Fruit fly (Drosophila melanogaster): ENCODE data around the gene Cpr30B.

The Cpr30B gene

dm6 chr2L:9542578-9542977 lies at the start of gene Cpr30B:
TSS of gene Cpr30B (plus strand) at chr2L:9542878.
- TF ChIP-seq Myc (optimal IDR thresholded peaks at IDR 0.05) = no peak
- no peak for TF ChIP-seq insv (optimal IDR thresholded peaks at IDR 0.05)

dm6 chr2L:9493375-9494263 lies 49.1 kb upstream of the Cpr30B start:
- TF ChIP-seq insv (optimal IDR thresholded peaks at IDR 0.05) = no peak
- TF ChIP-seq ttk (optimal IDR thresholded peaks at IDR 0.05) = no peak
- no peak for TF ChIP-seq h (optimal IDR thresholded peaks at IDR 0.05)
- TF ChIP-seq psq (optimal IDR thresholded peaks at IDR 0.05) = no peak
- TF ChIP-seq Myc (optimal IDR thresholded peaks at IDR 0.05) = no peak

- TF ChIP-seq Myc (optimal IDR thresholded peaks at IDR 0.05) (no peak), ttk (optimal IDR thresholded peaks at IDR 0.05) (no peak), Sin3A (optimal IDR thresholded peaks at IDR 0.05) (no peak), psq (optimal IDR thresholded peaks at IDR 0.05) (no peak), insv (optimal IDR thresholded peaks at IDR 0.05) (no peak), h (optimal IDR thresholded peaks at IDR 0.05) (no peak)
Measured at dm6 chr2L:9494663-9495417, 47.8 kb upstream of the Cpr30B start, which contains the start of gene Gdi. TSS of gene Gdi (minus strand) at chr2L:9494876.

- no peak for TF ChIP-seq psq (optimal IDR thresholded peaks at IDR 0.05)
- no peak for TF ChIP-seq ttk (optimal IDR thresholded peaks at IDR 0.05)
- TF ChIP-seq insv (optimal IDR thresholded peaks at IDR 0.05) = no peak
- TF ChIP-seq Sin3A (optimal IDR thresholded peaks at IDR 0.05) = no peak
- no peak for TF ChIP-seq h (optimal IDR thresholded peaks at IDR 0.05)
- TF ChIP-seq Myc (optimal IDR thresholded peaks at IDR 0.05) = no peak
Measured at dm6 chr2L:9495418-9495779, 47.3 kb upstream of the Cpr30B start, which contains the start of gene CG33298. TSS of gene CG33298 (plus strand) at chr2L:9495474.

dm6 chr2L:9495870-9496269 lies 46.8 kb upstream of the Cpr30B start:
- TF ChIP-seq Myc (optimal IDR thresholded peaks at IDR 0.05) = no peak
- no peak for TF ChIP-seq insv (optimal IDR thresholded peaks at IDR 0.05)
- no peak for TF ChIP-seq psq (optimal IDR thresholded peaks at IDR 0.05)
- no peak for TF ChIP-seq ttk (optimal IDR thresholded peaks at IDR 0.05)
- no peak for TF ChIP-seq Sin3A (optimal IDR thresholded peaks at IDR 0.05)
- no peak for TF ChIP-seq h (optimal IDR thresholded peaks at IDR 0.05)

dm6 chr2L:9496378-9497284 lies 46.0 kb upstream of the Cpr30B start:
- TF ChIP-seq h (optimal IDR thresholded peaks at IDR 0.05) = no peak
- TF ChIP-seq insv (optimal IDR thresholded peaks at IDR 0.05) = no peak
- no peak for TF ChIP-seq psq (optimal IDR thresholded peaks at IDR 0.05)
- no peak for TF ChIP-seq ttk (optimal IDR thresholded peaks at IDR 0.05)
- TF ChIP-seq Myc (optimal IDR thresholded peaks at IDR 0.05) = no peak
- no peak for TF ChIP-seq Sin3A (optimal IDR thresholded peaks at IDR 0.05)

dm6 chr2L:9497285-9497660 lies 45.4 kb upstream of the Cpr30B start:
- TF ChIP-seq Myc (optimal IDR thresholded peaks at IDR 0.05) (no peak), psq (optimal IDR thresholded peaks at IDR 0.05) (no peak), Sin3A (optimal IDR thresholded peaks at IDR 0.05) (no peak), h (optimal IDR thresholded peaks at IDR 0.05) (no peak), insv (optimal IDR thresholded peaks at IDR 0.05) (no peak), ttk (optimal IDR thresholded peaks at IDR 0.05) (no peak)

dm6 chr2L:9498185-9498984 lies 44.3 kb upstream of the Cpr30B start:
- TF ChIP-seq psq (optimal IDR thresholded peaks at IDR 0.05) (no peak), h (optimal IDR thresholded peaks at IDR 0.05) (no peak), insv (optimal IDR thresholded peaks at IDR 0.05) (no peak), Sin3A (optimal IDR thresholded peaks at IDR 0.05) (no peak)

- TF ChIP-seq ttk (optimal IDR thresholded peaks at IDR 0.05) = no peak
- no peak for TF ChIP-seq Sin3A (optimal IDR thresholded peaks at IDR 0.05)
- no peak for TF ChIP-seq h (optimal IDR thresholded peaks at IDR 0.05)
- no peak for TF ChIP-seq Myc (optimal IDR thresholded peaks at IDR 0.05)
- no peak for TF ChIP-seq psq (optimal IDR thresholded peaks at IDR 0.05)
- TF ChIP-seq insv (optimal IDR thresholded peaks at IDR 0.05) = no peak
Measured at dm6 chr2L:9498985-9499249, 43.8 kb upstream of the Cpr30B start.

dm6 chr2L:9500454-9500853 lies 42.2 kb upstream of the Cpr30B start:
- TF ChIP-seq Myc (optimal IDR thresholded peaks at IDR 0.05) = no peak
- no peak for TF ChIP-seq psq (optimal IDR thresholded peaks at IDR 0.05)
- no peak for TF ChIP-seq ttk (optimal IDR thresholded peaks at IDR 0.05)
- TF ChIP-seq h (optimal IDR thresholded peaks at IDR 0.05) = no peak
- TF ChIP-seq insv (optimal IDR thresholded peaks at IDR 0.05) = no peak
- TF ChIP-seq Sin3A (optimal IDR thresholded peaks at IDR 0.05) = no peak

- TF ChIP-seq insv (optimal IDR thresholded peaks at IDR 0.05) = no peak
- no peak for TF ChIP-seq ttk (optimal IDR thresholded peaks at IDR 0.05)
- no peak for TF ChIP-seq Sin3A (optimal IDR thresholded peaks at IDR 0.05)
- no peak for TF ChIP-seq h (optimal IDR thresholded peaks at IDR 0.05)
- TF ChIP-seq Myc (optimal IDR thresholded peaks at IDR 0.05) = no peak
- no peak for TF ChIP-seq psq (optimal IDR thresholded peaks at IDR 0.05)
Measured at dm6 chr2L:9502786-9503443, 39.8 kb upstream of the Cpr30B start.

Measured in Kc167 (cell line).